Fruit fly (Drosophila melanogaster): Measurements from ENCODE around the gene CG6569.

The CG6569 gene

DNA sequence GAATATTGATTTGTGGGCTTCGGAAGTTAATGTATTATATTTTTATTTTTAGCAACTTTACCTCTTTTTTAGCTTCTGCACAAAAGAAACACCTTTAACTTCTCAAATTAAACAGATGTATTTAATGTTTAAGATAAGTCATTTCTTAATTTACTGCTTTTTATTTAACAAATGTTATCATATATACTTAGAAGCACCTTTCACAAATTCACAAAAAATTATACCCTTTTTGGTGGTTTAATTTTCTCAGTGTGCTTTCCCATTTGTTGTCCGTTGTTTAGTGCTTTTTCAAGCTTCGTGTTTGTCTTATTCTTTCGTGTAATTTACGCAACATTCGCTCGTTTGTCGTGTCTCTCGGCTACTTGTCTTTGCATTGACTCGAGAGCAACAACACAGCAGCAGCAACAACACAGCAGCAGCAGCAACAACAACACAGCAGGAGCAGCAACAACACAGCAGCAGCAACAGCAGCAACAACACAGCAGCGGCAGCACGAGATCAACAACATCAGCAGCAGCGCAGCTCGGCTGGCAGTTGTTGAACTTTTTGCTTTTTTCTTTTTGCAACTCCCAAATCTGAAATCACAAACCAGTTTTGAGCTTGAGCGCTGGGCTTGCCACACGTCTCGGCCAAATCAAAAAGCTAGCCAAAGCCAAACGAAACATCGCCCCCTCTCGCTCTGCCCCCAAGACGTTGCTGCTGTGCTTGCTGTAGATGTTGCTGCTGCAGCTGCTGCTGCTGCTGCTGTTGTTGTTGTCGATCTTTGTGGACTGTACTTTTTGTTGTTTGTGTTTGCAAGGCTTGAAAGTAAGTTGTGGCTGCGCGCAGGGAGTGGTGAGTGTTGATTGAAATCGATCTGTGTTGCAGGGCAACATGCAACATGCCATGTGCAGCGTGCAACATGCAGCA, 30.4 kb downstream of the CG6569 start:
- TF ChIP-seq h (GFP tag; optimal IDR thresholded peaks at IDR 0.05) = no peak
- peak; percentile 31 for TF ChIP-seq dmrt93B (GFP tag; optimal IDR thresholded peaks at IDR 0.05)
- peak; percentile 56 for TF ChIP-seq psq (GFP tag; optimal IDR thresholded peaks at IDR 0.05)
- no peak for TF ChIP-seq lola (GFP tag; optimal IDR thresholded peaks at IDR 0.05)
- no peak for TF ChIP-seq CG9705 (GFP tag; optimal IDR thresholded peaks at IDR 0.05)
- TF ChIP-seq CG32264 (GFP tag; optimal IDR thresholded peaks at IDR 0.05) = peak; percentile 49
- peak; percentile 93 for TF ChIP-seq Dfd (GFP tag; optimal IDR thresholded peaks at IDR 0.05)
- TF ChIP-seq foxo (GFP tag; optimal IDR thresholded peaks at IDR 0.05) = peak in 1 of 2 experiments; percentile 1
- TF ChIP-seq Vsx2 (GFP tag; optimal IDR thresholded peaks at IDR 0.05; ENCODE audit: partially characterized antibody) = no peak
- no peak for TF ChIP-seq Hnf4 (GFP tag; optimal IDR thresholded peaks at IDR 0.05)
- peak; percentile 77 for TF ChIP-seq fru (GFP tag; optimal IDR thresholded peaks at IDR 0.05)
- TF ChIP-seq Dif (GFP tag; optimal IDR thresholded peaks at IDR 0.05; ENCODE audit: partially characterized antibody) = no peak
- TF ChIP-seq Abd-B (GFP tag; optimal IDR thresholded peaks at IDR 0.05) = no peak
- no peak for TF ChIP-seq brk (GFP tag; optimal IDR thresholded peaks at IDR 0.05)
- TF ChIP-seq Rel (GFP tag; optimal IDR thresholded peaks at IDR 0.05) = peak; percentile 12
- TF ChIP-seq Rel (tag; optimal IDR thresholded peaks at IDR 0.05) = peak; percentile 20
- TF ChIP-seq ey (GFP tag; optimal IDR thresholded peaks at IDR 0.05) = no peak
- TF ChIP-seq jim (GFP tag; optimal IDR thresholded peaks at IDR 0.05) = peak; percentile 48
- peak; percentile 7 for TF ChIP-seq sage (GFP tag; optimal IDR thresholded peaks at IDR 0.05)
- peak; percentile 20 for TF ChIP-seq woc (GFP tag; optimal IDR thresholded peaks at IDR 0.05)

DNA sequence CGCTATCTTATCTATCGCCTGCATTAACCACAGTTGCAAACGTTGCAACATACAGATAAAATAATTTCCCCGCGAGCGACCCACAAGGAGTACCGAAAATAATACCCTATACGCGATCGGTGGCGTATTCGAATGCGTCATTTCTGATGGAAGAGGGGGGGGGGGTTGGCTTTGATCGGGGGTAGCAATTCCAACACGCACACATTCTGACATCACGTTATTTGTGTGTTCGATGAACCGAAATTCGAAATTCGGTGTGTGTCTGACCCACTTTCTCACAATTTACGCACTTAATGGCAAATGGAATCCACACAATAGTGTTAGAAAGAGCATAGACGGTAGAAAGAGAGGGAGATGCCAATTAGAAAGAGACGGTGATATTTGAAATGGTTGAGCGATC, 31.1 kb downstream of the CG6569 start:
- TF ChIP-seq Rel (GFP tag; optimal IDR thresholded peaks at IDR 0.05) (no peak), Rel (tag; optimal IDR thresholded peaks at IDR 0.05) (peak; percentile 50), foxo (GFP tag; optimal IDR thresholded peaks at IDR 0.05) (no peak)

DNA sequence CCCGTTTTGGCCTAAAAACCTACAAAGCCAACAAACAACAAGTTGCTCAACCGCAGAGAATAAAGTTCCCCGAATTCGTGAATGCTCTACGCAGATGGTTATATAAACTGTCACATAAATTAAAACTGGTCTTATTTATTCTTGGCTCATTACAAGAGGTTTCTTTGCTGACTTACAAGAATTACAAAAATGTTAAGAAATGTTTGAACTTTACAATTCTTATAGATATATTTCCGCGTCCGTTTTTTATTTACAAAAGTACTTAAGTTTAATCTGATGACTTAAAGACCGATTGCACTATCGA, 31.6 kb downstream of the CG6569 start:
- TF ChIP-seq ey (GFP tag; optimal IDR thresholded peaks at IDR 0.05) (peak; percentile 26), N (GFP tag; optimal IDR thresholded peaks at IDR 0.05) (no peak), sv (GFP tag; optimal IDR thresholded peaks at IDR 0.05) (no peak), h (GFP tag; optimal IDR thresholded peaks at IDR 0.05) (no peak), woc (GFP tag; optimal IDR thresholded peaks at IDR 0.05) (peak; percentile 17), tai (GFP tag; optimal IDR thresholded peaks at IDR 0.05) (peak; percentile 21), dmrt93B (GFP tag; optimal IDR thresholded peaks at IDR 0.05) (no peak), foxo (GFP tag; optimal IDR thresholded peaks at IDR 0.05) (peak in 1 of 2 experiments; percentile 20), fru (GFP tag; optimal IDR thresholded peaks at IDR 0.05) (peak; percentile 19), Abd-B (GFP tag; optimal IDR thresholded peaks at IDR 0.05) (no peak)

DNA sequence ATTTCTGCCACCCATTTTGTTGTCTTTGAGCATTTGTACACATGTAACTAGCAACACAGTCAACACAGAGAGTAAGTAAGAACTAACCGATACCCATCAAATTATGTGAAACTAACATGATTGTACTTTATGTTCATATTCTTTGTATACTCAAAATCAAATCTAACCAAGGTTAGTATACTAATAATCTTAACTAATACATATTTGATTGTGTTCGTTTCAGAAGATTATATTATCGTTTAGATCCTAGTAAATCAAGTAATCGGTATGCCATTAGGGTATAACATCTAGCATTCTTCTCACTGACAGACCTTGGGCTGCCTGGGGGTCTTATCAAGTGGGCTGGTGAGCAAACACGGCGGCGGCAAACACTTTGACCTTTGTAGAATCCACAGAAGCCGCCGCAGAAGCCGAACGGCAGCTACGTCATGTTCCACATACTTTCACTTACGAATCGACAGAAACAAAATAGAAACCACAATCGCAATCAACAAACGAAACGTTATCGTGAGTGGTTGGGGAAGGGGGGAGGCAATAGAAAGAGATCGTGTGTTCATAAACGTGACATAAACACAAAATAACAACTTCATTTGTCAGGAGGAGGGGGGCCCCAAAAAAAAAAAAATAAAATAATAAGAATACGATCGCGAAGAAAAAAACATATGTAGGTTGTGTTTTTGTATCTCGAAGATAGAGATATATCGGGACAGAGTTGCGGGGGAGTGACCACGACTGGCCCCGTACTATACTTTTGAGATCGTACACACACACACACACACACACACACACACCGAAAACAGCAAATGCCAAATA, 32.1 kb downstream of the CG6569 start:
- TF ChIP-seq Dfd (GFP tag; optimal IDR thresholded peaks at IDR 0.05) = peak; percentile 40
- TF ChIP-seq woc (GFP tag; optimal IDR thresholded peaks at IDR 0.05) = no peak
- TF ChIP-seq jim (GFP tag; optimal IDR thresholded peaks at IDR 0.05) = peak; percentile 66
- TF ChIP-seq Hnf4 (GFP tag; optimal IDR thresholded peaks at IDR 0.05) = no peak

DNA sequence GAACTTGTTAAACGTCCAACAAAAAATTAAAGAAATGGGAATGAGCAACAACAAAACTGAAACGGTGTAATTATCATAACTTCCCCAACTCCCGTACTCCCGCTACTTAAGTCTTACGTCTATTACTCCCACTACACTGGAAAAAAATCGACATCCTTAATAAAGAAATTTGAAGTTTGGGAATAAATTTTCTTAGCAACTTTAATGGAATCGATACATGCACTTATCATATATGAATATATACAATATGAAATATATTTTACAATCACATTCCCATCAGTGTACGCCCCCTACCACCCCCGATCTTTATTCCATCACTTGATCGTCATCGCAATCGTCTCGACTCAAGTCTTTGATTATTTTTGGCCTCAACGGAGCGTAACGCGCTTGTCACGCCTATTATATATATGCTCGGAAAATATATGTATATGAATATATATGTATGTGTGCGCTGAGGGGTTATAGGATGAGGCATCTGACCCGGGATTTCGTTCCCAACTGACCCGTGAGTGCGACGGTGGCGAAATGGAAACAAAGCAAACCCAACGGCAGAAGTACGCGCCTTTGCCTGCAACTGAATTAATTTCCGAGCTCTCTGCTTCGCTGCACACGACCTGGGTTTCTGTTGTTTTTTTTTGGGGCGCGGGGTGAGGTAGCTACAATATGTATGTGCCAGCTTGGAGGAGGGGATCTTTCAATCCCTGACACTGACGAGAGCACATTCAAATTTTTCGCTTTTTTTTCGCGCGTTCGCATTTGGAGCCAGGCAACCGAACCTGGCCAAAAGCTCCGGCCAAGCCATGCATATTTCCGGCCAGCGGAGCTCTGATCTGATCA, 33.3 kb downstream of the CG6569 start:
- TF ChIP-seq jim (GFP tag; optimal IDR thresholded peaks at IDR 0.05) (peak; percentile 87), CrebA (GFP tag; optimal IDR thresholded peaks at IDR 0.05; ENCODE audit: borderline replicate concordance) (no peak), Vsx2 (GFP tag; optimal IDR thresholded peaks at IDR 0.05; ENCODE audit: partially characterized antibody) (no peak), CG9705 (GFP tag; optimal IDR thresholded peaks at IDR 0.05) (no peak), Hr83 (GFP tag; optimal IDR thresholded peaks at IDR 0.05; ENCODE audit: poor library complexity, severe bottlenecking) (no peak), brk (GFP tag; optimal IDR thresholded peaks at IDR 0.05) (no peak), h (GFP tag; optimal IDR thresholded peaks at IDR 0.05) (peak; percentile 1), ey (GFP tag; optimal IDR thresholded peaks at IDR 0.05) (no peak), woc (GFP tag; optimal IDR thresholded peaks at IDR 0.05) (no peak), dmrt93B (GFP tag; optimal IDR thresholded peaks at IDR 0.05) (no peak), Mio (GFP tag; optimal IDR thresholded peaks at IDR 0.05) (no peak), fru (GFP tag; optimal IDR thresholded peaks at IDR 0.05) (peak; percentile 0), usp (GFP tag; optimal IDR thresholded peaks at IDR 0.05) (no peak), sv (GFP tag; optimal IDR thresholded peaks at IDR 0.05) (no peak), psq (GFP tag; optimal IDR thresholded peaks at IDR 0.05) (no peak), foxo (GFP tag; optimal IDR thresholded peaks at IDR 0.05) (peak in 1 of 2 experiments; percentile 38), Sp1 (GFP tag; optimal IDR thresholded peaks at IDR 0.05) (no peak), Hr78 (GFP tag; optimal IDR thresholded peaks at IDR 0.05) (no peak), lola (GFP tag; optimal IDR thresholded peaks at IDR 0.05) (no peak), OdsH (GFP tag; optimal IDR thresholded peaks at IDR 0.05) (no peak), Myc (optimal IDR thresholded peaks at IDR 0.05) (no peak), Rel (GFP tag; optimal IDR thresholded peaks at IDR 0.05) (no peak), Rel (tag; optimal IDR thresholded peaks at IDR 0.05) (peak; percentile 34), Abd-B (GFP tag; optimal IDR thresholded peaks at IDR 0.05) (no peak), dsf (GFP tag; optimal IDR thresholded peaks at IDR 0.05; ENCODE audit: borderline replicate concordance) (no peak), N (GFP tag; optimal IDR thresholded peaks at IDR 0.05) (no peak), Jra (GFP tag; optimal IDR thresholded peaks at IDR 0.05) (no peak), br (GFP tag; optimal IDR thresholded peaks at IDR 0.05) (no peak)

Measured in whole organism, wandering third instar larva.